Worm (Caenorhabditis elegans) whole organism, mixed stage, embryonic: Measurements from ENCODE around the gene gid-8.

Experiments
- M03D4.4 ChIP-seq: sonication (generic microtip); optimal IDR thresholded peaks from 2 replicates; lab custom pipeline; 2017; ENCODE audit warnings: mild to moderate bottlenecking, missing genetic modification characterization, missing compliant biosample characterization
- bed-3 ChIP-seq: fragments of 200-800 bp; sonication (Bioruptor generic); optimal IDR thresholded peaks from 3 replicates; lab custom pipeline; 2018; ENCODE audit warnings: mild to moderate bottlenecking, missing genetic modification characterization, moderate library complexity, missing compliant biosample characterization
- blmp-1 ChIP-seq: fragments of 150-350 bp; optimal IDR thresholded peaks from 2 replicates; lab custom pipeline; 2014; ENCODE audit warnings: missing biosample characterization, missing genetic modification characterization
- ceh-39 ChIP-seq: fragments of 150-350 bp; optimal IDR thresholded peaks from 2 replicates; lab custom pipeline; 2014; ENCODE audit warnings: missing biosample characterization, missing genetic modification characterization
- ceh-43 ChIP-seq: fragments of 200-800 bp; sonication (Bioruptor generic); optimal IDR thresholded peaks from 2 replicates; lab custom pipeline; 2018; ENCODE audit warnings: mild to moderate bottlenecking, missing genetic modification characterization, moderate library complexity, missing compliant biosample characterization
- ceh-83 ChIP-seq: fragments of 200-800 bp; sonication (Bioruptor generic); optimal IDR thresholded peaks from 2 replicates; lab custom pipeline; 2018; ENCODE audit warnings: mild to moderate bottlenecking, missing genetic modification characterization, missing compliant biosample characterization
- ces-1 ChIP-seq: fragments of 150-350 bp; optimal IDR thresholded peaks from 2 replicates; lab custom pipeline; 2014; ENCODE audit warnings: missing biosample characterization, missing genetic modification reagents, missing genetic modification characterization
- drap-1 ChIP-seq: fragments of 200-800 bp; sonication (Bioruptor generic); optimal IDR thresholded peaks from 3 replicates; lab custom pipeline; 2018; ENCODE audit warnings: mild to moderate bottlenecking, missing genetic modification characterization, missing compliant biosample characterization
- elt-1 ChIP-seq: sonication (generic microtip); optimal IDR thresholded peaks from 2 replicates; lab custom pipeline; 2017; ENCODE audit warnings: missing genetic modification characterization, mild to moderate bottlenecking, missing compliant biosample characterization, antibody characterized with exemption, moderate library complexity, borderline replicate concordance; ENCODE audit not compliant: insufficient read depth
- elt-3 ChIP-seq: fragments of 150-350 bp; optimal IDR thresholded peaks from 2 replicates; lab custom pipeline; 2014; ENCODE audit warnings: missing biosample characterization, missing genetic modification characterization
- flh-1 ChIP-seq: fragments of 200-800 bp; sonication (Bioruptor generic); optimal IDR thresholded peaks from 2 replicates; lab custom pipeline; 2018; ENCODE audit warnings: mild to moderate bottlenecking, missing genetic modification characterization, moderate library complexity, missing compliant biosample characterization
- ham-2 ChIP-seq: fragments of 200-800 bp; sonication (Bioruptor generic); optimal IDR thresholded peaks from 2 replicates; lab custom pipeline; 2018; ENCODE audit warnings: mild to moderate bottlenecking, missing genetic modification characterization, missing compliant biosample characterization
- hlh-1 ChIP-seq: fragments of 150-350 bp; optimal IDR thresholded peaks from 2 replicates; lab custom pipeline; 2014; ENCODE audit warnings: missing biosample characterization, missing genetic modification reagents, missing genetic modification characterization
- lin-13 ChIP-seq: fragments of 150-350 bp; optimal IDR thresholded peaks from 2 replicates; lab custom pipeline; 2014; ENCODE audit warnings: missing biosample characterization, missing genetic modification characterization
- lin-32 ChIP-seq: fragments of 200-800 bp; sonication (Bioruptor generic); optimal IDR thresholded peaks from 2 replicates; lab custom pipeline; 2018; ENCODE audit warnings: mild to moderate bottlenecking, missing genetic modification characterization, missing compliant biosample characterization
- lsy-2 ChIP-seq: fragments of 150-350 bp; optimal IDR thresholded peaks from 2 replicates; lab custom pipeline; 2014; ENCODE audit warnings: missing biosample characterization, missing genetic modification characterization
- mab-5 ChIP-seq: fragments of 150-350 bp; optimal IDR thresholded peaks from 2 replicates; lab custom pipeline; 2014; ENCODE audit warnings: missing biosample characterization, missing genetic modification characterization
- mep-1 ChIP-seq: fragments of 150-350 bp; optimal IDR thresholded peaks from 2 replicates; lab custom pipeline; 2017; ENCODE audit warnings: missing biosample characterization, missing genetic modification reagents, missing genetic modification characterization, inconsistent platforms
- nhr-12 ChIP-seq: fragments of 150-350 bp; optimal IDR thresholded peaks from 2 replicates; lab custom pipeline; 2014; ENCODE audit warnings: missing biosample characterization, missing genetic modification characterization
- nhr-2 ChIP-seq: fragments of 150-350 bp; optimal IDR thresholded peaks from 2 replicates; lab custom pipeline; 2014; ENCODE audit warnings: missing biosample characterization, missing genetic modification characterization
- nhr-237 ChIP-seq: fragments of 150-350 bp; optimal IDR thresholded peaks from 2 replicates; lab custom pipeline; 2014; ENCODE audit warnings: missing biosample characterization, missing genetic modification characterization
- nhr-28 ChIP-seq: fragments of 150-350 bp; optimal IDR thresholded peaks from 2 replicates; lab custom pipeline; 2014; ENCODE audit warnings: missing biosample characterization, missing genetic modification characterization
- nhr-76 ChIP-seq: sonication (generic microtip); optimal IDR thresholded peaks from 2 replicates; lab custom pipeline; 2017; ENCODE audit warnings: missing biosample characterization, missing genetic modification characterization
- pha-4 ChIP-seq: fragments of 150-350 bp; optimal IDR thresholded peaks from 2 replicates; lab custom pipeline; 2018; ENCODE audit warnings: missing biosample characterization, missing genetic modification reagents, missing genetic modification characterization
- sem-2 ChIP-seq: fragments of 200-800 bp; sonication (Bioruptor generic); optimal IDR thresholded peaks from 2 replicates; lab custom pipeline; 2018; ENCODE audit warnings: mild to moderate bottlenecking, missing genetic modification characterization, missing compliant biosample characterization
- snpc-4 ChIP-seq: fragments of 150-350 bp; optimal IDR thresholded peaks from 2 replicates; lab custom pipeline; 2014; ENCODE audit warnings: missing biosample characterization, missing genetic modification characterization
- sptf-1 ChIP-seq: sonication (generic microtip); optimal IDR thresholded peaks from 2 replicates; lab custom pipeline; 2017; ENCODE audit warnings: mild to moderate bottlenecking, missing genetic modification characterization, moderate library complexity, missing compliant biosample characterization
- unc-120 ChIP-seq: sonication (generic microtip); optimal IDR thresholded peaks from 2 replicates; lab custom pipeline; 2017; ENCODE audit warnings: missing genetic modification characterization, missing compliant biosample characterization; ENCODE audit not compliant: poor library complexity, severe bottlenecking
- unc-39 ChIP-seq: fragments of 150-350 bp; optimal IDR thresholded peaks from 2 replicates; lab custom pipeline; 2014; ENCODE audit warnings: missing biosample characterization, missing genetic modification characterization
- unc-62 ChIP-seq: fragments of 150-350 bp; optimal IDR thresholded peaks from 2 replicates; lab custom pipeline; 2014; ENCODE audit warnings: missing biosample characterization, missing genetic modification reagents, missing genetic modification characterization
- zip-8 ChIP-seq: fragments of 150-350 bp; optimal IDR thresholded peaks from 2 replicates; lab custom pipeline; 2014; ENCODE audit warnings: missing biosample characterization, missing genetic modification characterization
- ztf-11 ChIP-seq: fragments of 150-350 bp; optimal IDR thresholded peaks from 2 replicates; lab custom pipeline; 2014; ENCODE audit warnings: missing biosample characterization, missing genetic modification characterization

gid-8 gene

DNA sequence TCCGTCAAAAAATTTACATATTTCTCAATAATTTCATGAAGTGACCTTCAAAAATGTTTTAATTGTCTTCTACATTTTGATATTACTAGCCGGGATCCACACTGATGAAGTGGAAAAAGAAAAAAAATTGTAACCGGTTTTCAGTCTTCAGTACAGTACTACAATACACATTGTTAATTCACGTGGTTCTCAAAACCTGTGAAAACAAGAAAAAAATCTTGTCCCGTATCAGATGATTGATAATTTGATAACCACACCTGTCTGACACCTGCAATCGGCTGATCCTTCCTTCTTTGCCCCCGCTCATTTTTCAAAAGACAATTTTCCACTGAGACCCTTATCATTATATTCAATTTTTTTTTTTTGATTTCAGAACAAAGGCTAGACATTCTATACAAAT is 28.7 kb upstream of the gid-8 start, which contains the start of gene R09B5.11:
Gene R09B5.11 (plus strand): TSS at position 374 of the 400 bp plus-strand sequence.
- TF ChIP-seq zip-8 (tag; lab: Kevin White, UChicago) (no peak), elt-3 (no peak), mep-1 (no peak), nhr-237 (tag; lab: Kevin White, UChicago) (no peak), snpc-4 (tag; lab: Kevin White, UChicago) (no peak), unc-62 (GFP tag; lab: Kevin White, UChicago) (no peak), nhr-12 (tag; lab: Kevin White, UChicago) (no peak), ceh-43 (GFP tag; lab: Kevin White, UChicago) (no peak), lsy-2 (tag; lab: Kevin White, UChicago) (no peak), sptf-1 (tag; lab: Kevin White, UChicago) (no peak), pha-4 (tag; lab: Kevin White, UChicago) (no peak)

ce11 chrV:1442042-1442441 is 25.5 kb upstream of the gid-8 start, which contains the start of gene cnc-11:
Gene cnc-11 (plus strand): TSS chrV:1442342.
- TF ChIP-seq ceh-39 (tag; lab: Kevin White, UChicago) (no peak), lin-13 (tag; lab: Kevin White, UChicago) (no peak), ceh-43 (GFP tag; lab: Kevin White, UChicago) (no peak)
- TF ChIP-seq, all 35 proteins: peak for 0

ce11 chrV:1444180-1444579 is 23.4 kb upstream of the gid-8 start, which contains the start of gene cnc-1:
Gene cnc-1 (minus strand): TSS chrV:1444280.
- no peak for TF ChIP-seq snpc-4 (tag; lab: Kevin White, UChicago)
- TF ChIP-seq unc-39 (tag; lab: Kevin White, UChicago), result no peak
- no peak for TF ChIP-seq pha-4 (tag; lab: Kevin White, UChicago)
- no peak for TF ChIP-seq flh-1 (GFP tag; lab: Kevin White, UChicago)
- no peak for TF ChIP-seq sem-2 (GFP tag; lab: Kevin White, UChicago)
- TF ChIP-seq lsy-2 (tag; lab: Kevin White, UChicago), result no peak
- TF ChIP-seq nhr-28 (tag; lab: Kevin White, UChicago), result no peak
- no peak for TF ChIP-seq ces-1
- TF ChIP-seq M03D4.4, result no peak
- TF ChIP-seq nhr-237 (tag; lab: Kevin White, UChicago), result no peak
- no peak for TF ChIP-seq elt-3
- no peak for TF ChIP-seq hlh-1 (tag; lab: Kevin White, UChicago)
- TF ChIP-seq nhr-76, result no peak
- TF ChIP-seq nhr-2 (tag; lab: Kevin White, UChicago), result no peak
- no peak for TF ChIP-seq mab-5 (tag; lab: Kevin White, UChicago)
- TF ChIP-seq sptf-1 (tag; lab: Kevin White, UChicago), result no peak

DNA sequence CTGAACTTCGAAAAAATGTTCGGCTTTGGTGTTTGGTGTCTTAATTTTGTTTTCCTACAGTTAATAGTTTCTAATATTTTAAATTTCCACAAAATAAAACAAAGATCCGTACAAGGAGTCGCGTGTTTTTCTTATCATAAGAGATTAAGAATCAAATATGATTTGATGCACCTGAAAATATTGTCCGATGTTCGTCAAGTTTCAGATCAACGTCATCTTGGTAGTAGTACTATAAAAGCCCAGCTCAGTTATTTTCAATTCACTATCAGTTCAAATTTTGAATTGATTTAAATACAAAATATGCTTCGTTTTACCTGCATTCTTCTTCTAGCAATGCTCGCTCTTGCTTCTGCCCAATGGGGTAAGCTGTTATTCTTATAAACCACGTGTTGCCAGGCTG is 22.5 kb upstream of the gid-8 start, which contains the start of gene cnc-5:
Gene cnc-5 (plus strand): TSS at position 301 of the 400 bp plus-strand sequence.
- TF ChIP-seq ham-2 (GFP tag; lab: Kevin White, UChicago) (no peak), drap-1 (GFP tag; lab: Kevin White, UChicago) (no peak), lin-32 (GFP tag; lab: Kevin White, UChicago) (no peak), nhr-237 (tag; lab: Kevin White, UChicago) (no peak), unc-39 (tag; lab: Kevin White, UChicago) (no peak), lsy-2 (tag; lab: Kevin White, UChicago) (no peak), ceh-83 (no peak), unc-120 (no peak), ces-1 (no peak), M03D4.4 (no peak), pha-4 (tag; lab: Kevin White, UChicago) (no peak), flh-1 (GFP tag; lab: Kevin White, UChicago) (no peak), mep-1 (no peak), hlh-1 (tag; lab: Kevin White, UChicago) (no peak), snpc-4 (tag; lab: Kevin White, UChicago) (no peak), bed-3 (no peak)
- TF ChIP-seq, all 35 proteins: peak for 0

ce11 chrV:1447079-1447478 is 20.5 kb upstream of the gid-8 start, which contains the start of gene cnc-4:
Gene cnc-4 (plus strand): TSS chrV:1447195.
- no peak for TF ChIP-seq pha-4 (tag; lab: Kevin White, UChicago)
- TF ChIP-seq elt-3, result no peak
- TF ChIP-seq nhr-237 (tag; lab: Kevin White, UChicago), result no peak
- no peak for TF ChIP-seq ham-2 (GFP tag; lab: Kevin White, UChicago)
- TF ChIP-seq flh-1 (GFP tag; lab: Kevin White, UChicago), result no peak
- TF ChIP-seq mab-5 (tag; lab: Kevin White, UChicago), result no peak
- no peak for TF ChIP-seq hlh-1 (tag; lab: Kevin White, UChicago)
- no peak for TF ChIP-seq elt-1 (tag; lab: Kevin White, UChicago)
- no peak for TF ChIP-seq blmp-1 (tag; lab: Kevin White, UChicago)
- TF ChIP-seq zip-8 (tag; lab: Kevin White, UChicago), result no peak
- TF ChIP-seq unc-39 (tag; lab: Kevin White, UChicago), result no peak
- TF ChIP-seq sptf-1 (tag; lab: Kevin White, UChicago), result no peak
- no peak for TF ChIP-seq ztf-11 (tag; lab: Kevin White, UChicago)
- no peak for TF ChIP-seq lin-32 (GFP tag; lab: Kevin White, UChicago)
- no peak for TF ChIP-seq lsy-2 (tag; lab: Kevin White, UChicago)
- no peak for TF ChIP-seq ces-1
- no peak for TF ChIP-seq nhr-76
- no peak for TF ChIP-seq sem-2 (GFP tag; lab: Kevin White, UChicago)
- TF ChIP-seq nhr-2 (tag; lab: Kevin White, UChicago), result no peak
- TF ChIP-seq bed-3, result no peak
